Worm (Caenorhabditis elegans): ENCODE measurements around the gene srh-112.

- no peak for TF ChIP-seq aly-1 (tag; optimal IDR thresholded peaks at IDR 0.05)
- no peak for TF ChIP-seq scrt-1 (GFP tag; IDR thresholded peaks at IDR 0.05)
- TF ChIP-seq ama-1 (optimal IDR thresholded peaks at IDR 0.05) = no peak
- TF ChIP-seq flt-1 (GFP tag; IDR thresholded peaks at IDR 0.05) = no peak
- no peak for TF ChIP-seq hmg-4 (GFP tag; optimal IDR thresholded peaks at IDR 0.05)
- no peak for TF ChIP-seq F13C5.2 (tag; optimal IDR thresholded peaks at IDR 0.05)
- no peak for TF ChIP-seq hnd-1 (tag; optimal IDR thresholded peaks at IDR 0.05)
Observed at ce11 chrV:17261385-17261784, 35.4 kb upstream of the srh-112 start.
